Worm (Caenorhabditis elegans): ENCODE measurements around the gene col-168.

col-168 gene

DNA sequence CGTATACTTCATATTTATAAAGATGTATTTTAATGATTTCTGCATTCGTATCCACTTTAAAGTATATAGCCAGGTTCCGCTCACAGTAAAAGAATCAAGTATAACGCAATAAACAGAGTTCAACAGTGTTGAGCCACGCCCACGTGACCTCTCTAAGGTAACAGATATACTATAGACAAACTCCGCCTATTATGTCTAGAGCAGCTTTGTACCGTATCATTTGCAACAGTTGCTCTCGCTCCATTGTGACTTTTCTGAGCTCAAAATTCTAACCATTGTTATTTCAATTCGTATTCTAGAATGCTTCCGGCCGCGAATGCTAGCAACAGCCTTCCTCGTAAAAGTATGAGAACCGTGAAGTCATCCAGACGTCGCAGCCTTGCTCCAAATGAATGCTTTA is 47.2 kb downstream of the col-168 start, which contains the start of gene C03B1.17:
C03B1.17 (plus strand) TSS at position 301 of the 400 bp plus-strand sequence.
- TF ChIP-seq tbx-2 (tag; optimal IDR thresholded peaks at IDR 0.05), result no peak
- TF ChIP-seq nhr-237 (tag; optimal IDR thresholded peaks at IDR 0.05), result no peak
- no peak for TF ChIP-seq zag-1 (tag; optimal IDR thresholded peaks at IDR 0.05)
- TF ChIP-seq nhr-12 (tag; optimal IDR thresholded peaks at IDR 0.05), result no peak
- TF ChIP-seq aly-2 (tag; optimal IDR thresholded peaks at IDR 0.05), result no peak
- no peak for TF ChIP-seq fos-1 (tag; optimal IDR thresholded peaks at IDR 0.05)
- no peak for TF ChIP-seq pha-4 (tag; optimal IDR thresholded peaks at IDR 0.05)
- TF ChIP-seq jun-1 (tag; optimal IDR thresholded peaks at IDR 0.05), result no peak
- no peak for TF ChIP-seq ceh-82 (tag; optimal IDR thresholded peaks at IDR 0.05)
- no peak for TF ChIP-seq eor-1 (tag; optimal IDR thresholded peaks at IDR 0.05)
- no peak for TF ChIP-seq ceh-9 (tag; optimal IDR thresholded peaks at IDR 0.05)
- no peak for TF ChIP-seq egl-5 (tag; optimal IDR thresholded peaks at IDR 0.05)
- TF ChIP-seq nhr-23 (tag; optimal IDR thresholded peaks at IDR 0.05), result no peak
- no peak for TF ChIP-seq mml-1 (tag; optimal IDR thresholded peaks at IDR 0.05)
- TF ChIP-seq nhr-28 (tag; optimal IDR thresholded peaks at IDR 0.05), result no peak
- no peak for TF ChIP-seq lin-39 (tag; optimal IDR thresholded peaks at IDR 0.05)
- no peak for TF ChIP-seq lin-15B (tag; optimal IDR thresholded peaks at IDR 0.05)

ce11 chrX:6374451-6374850 is 48.3 kb downstream of the col-168 start, which contains the start of gene C03B1.1:
TSS of gene C03B1.1 (plus strand) at chrX:6374751.
- TF ChIP-seq tbx-2 (tag; optimal IDR thresholded peaks at IDR 0.05) (no peak), egl-5 (tag; optimal IDR thresholded peaks at IDR 0.05) (no peak), nhr-25 (tag; optimal IDR thresholded peaks at IDR 0.05) (no peak), nhr-23 (tag; optimal IDR thresholded peaks at IDR 0.05) (no peak), ztf-11 (tag; optimal IDR thresholded peaks at IDR 0.05) (no peak), nhr-43 (tag; optimal IDR thresholded peaks at IDR 0.05; ENCODE audit: poor library complexity, severe bottlenecking) (no peak), elt-2 (tag; optimal IDR thresholded peaks at IDR 0.05) (no peak), nhr-28 (tag; optimal IDR thresholded peaks at IDR 0.05) (no peak)
